Fruit fly (Drosophila melanogaster): ENCODE measurements around the gene CG14252.

The CG14252 gene

DNA sequence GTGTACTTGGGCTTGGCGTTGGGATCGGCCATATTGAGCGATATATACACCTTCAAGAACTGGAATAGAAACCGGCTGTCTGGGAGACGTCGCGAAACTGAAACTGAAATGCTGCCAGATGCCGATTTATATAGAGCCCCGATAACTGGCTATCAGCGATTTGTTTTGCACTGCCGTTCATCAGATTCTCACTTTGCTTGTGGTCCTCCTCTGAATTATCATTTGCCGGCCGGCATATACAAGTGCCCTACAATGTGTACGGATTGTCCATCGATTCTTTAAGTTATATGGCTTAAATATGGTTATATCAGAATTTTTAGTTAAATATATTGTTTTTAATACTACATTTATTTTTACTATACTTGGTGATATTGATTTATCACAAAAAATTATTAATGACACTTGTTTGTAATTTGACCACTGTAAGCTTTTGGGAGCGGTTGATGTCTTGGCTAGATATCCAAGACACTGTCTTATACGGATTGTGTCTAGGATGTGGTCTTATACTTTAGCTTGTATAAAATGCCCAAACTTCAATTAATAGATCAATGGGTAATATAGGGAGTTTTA lies 43.2 kb downstream of the CG14252 start, which contains the start of gene CG31075 (continued):
- peak in 1 of 2 experiments; percentile 12 for TF ChIP-seq dl (GFP tag; optimal IDR thresholded peaks at IDR 0.05; ENCODE audit: insufficient read depth in 1 of 2, partially characterized antibody in 2 of 2)
- peak; percentile 83 for TF ChIP-seq ey (GFP tag; optimal IDR thresholded peaks at IDR 0.05)

DNA sequence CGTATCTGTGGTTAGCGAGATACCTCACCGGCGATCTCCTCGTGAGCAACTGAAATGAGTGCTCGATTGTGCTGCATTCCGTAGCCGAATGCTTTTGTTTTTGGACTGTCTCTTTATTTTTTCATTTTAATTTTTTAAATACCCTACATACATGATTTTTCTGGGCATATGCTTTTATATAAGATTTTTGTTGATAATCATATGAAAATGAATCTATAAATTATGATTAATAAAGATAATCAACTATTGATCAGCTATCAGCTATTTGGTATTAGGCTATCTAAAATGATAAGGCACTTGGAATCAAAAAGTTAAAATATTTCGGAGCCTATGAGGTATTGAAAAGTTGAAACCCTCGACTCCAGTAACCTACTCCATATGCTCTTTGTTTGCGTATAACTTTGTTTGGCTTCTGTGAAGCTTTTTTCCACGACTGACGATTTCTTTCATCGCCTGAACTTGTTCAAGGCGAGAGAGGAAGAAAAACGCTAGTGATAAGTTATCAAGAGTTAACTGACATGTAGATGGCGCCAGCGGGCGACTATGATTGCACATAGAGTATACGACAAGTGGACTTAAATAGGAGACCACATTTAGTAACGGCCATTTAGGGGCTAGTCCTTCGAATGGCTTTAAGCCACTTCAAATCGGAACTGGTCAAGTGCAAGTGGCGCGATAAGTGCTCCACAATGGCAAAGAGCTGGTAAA lies 44.6 kb downstream of the CG14252 start, which contains the start of gene CG31076:
CG31076 (minus strand) TSS at position 51 of the 708 bp plus-strand sequence.
- TF ChIP-seq pan (optimal IDR thresholded peaks at IDR 0.05) = peak; percentile 64
- TF ChIP-seq dl (GFP tag; optimal IDR thresholded peaks at IDR 0.05; ENCODE audit: insufficient read depth in 1 of 2, partially characterized antibody in 2 of 2) = no peak
- no peak for TF ChIP-seq Rel (GFP tag; optimal IDR thresholded peaks at IDR 0.05)
- TF ChIP-seq Rel (tag; optimal IDR thresholded peaks at IDR 0.05) = peak; percentile 35
- TF ChIP-seq Myc (optimal IDR thresholded peaks at IDR 0.05) = no peak
- TF ChIP-seq Hr78 (GFP tag; optimal IDR thresholded peaks at IDR 0.05) = no peak
- peak; percentile 55 for TF ChIP-seq brk (GFP tag; optimal IDR thresholded peaks at IDR 0.05)
- TF ChIP-seq Dif (GFP tag; optimal IDR thresholded peaks at IDR 0.05; ENCODE audit: partially characterized antibody) = no peak
- peak; percentile 33 for TF ChIP-seq psq (GFP tag; optimal IDR thresholded peaks at IDR 0.05)
- TF ChIP-seq ey (GFP tag; optimal IDR thresholded peaks at IDR 0.05) = peak; percentile 68
- TF ChIP-seq Dfd (GFP tag; optimal IDR thresholded peaks at IDR 0.05) = no peak
- TF ChIP-seq CG9705 (GFP tag; optimal IDR thresholded peaks at IDR 0.05) = peak; percentile 51
- peak in 1 of 2 experiments; percentile 83 for TF ChIP-seq foxo (GFP tag; optimal IDR thresholded peaks at IDR 0.05)
- TF ChIP-seq GATAd (GFP tag; optimal IDR thresholded peaks at IDR 0.05) = no peak
- no peak for TF ChIP-seq lola (GFP tag; optimal IDR thresholded peaks at IDR 0.05)
- peak; percentile 33 for TF ChIP-seq dmrt93B (GFP tag; optimal IDR thresholded peaks at IDR 0.05)
- no peak for TF ChIP-seq Hr83 (GFP tag; optimal IDR thresholded peaks at IDR 0.05; ENCODE audit: poor library complexity, severe bottlenecking)
- TF ChIP-seq Jra (GFP tag; optimal IDR thresholded peaks at IDR 0.05) = peak; percentile 24
- TF ChIP-seq sage (GFP tag; optimal IDR thresholded peaks at IDR 0.05) = peak; percentile 59
- TF ChIP-seq CG32264 (GFP tag; optimal IDR thresholded peaks at IDR 0.05) = peak; percentile 40
- peak; percentile 32 for TF ChIP-seq tai (GFP tag; optimal IDR thresholded peaks at IDR 0.05)
- TF ChIP-seq Abd-B (GFP tag; optimal IDR thresholded peaks at IDR 0.05) = no peak
- no peak for TF ChIP-seq jim (GFP tag; optimal IDR thresholded peaks at IDR 0.05)
- TF ChIP-seq Sp1 (GFP tag; optimal IDR thresholded peaks at IDR 0.05) = peak; percentile 77
- peak; percentile 76 for TF ChIP-seq OdsH (GFP tag; optimal IDR thresholded peaks at IDR 0.05)
- peak; percentile 82 for TF ChIP-seq woc (GFP tag; optimal IDR thresholded peaks at IDR 0.05)
- no peak for TF ChIP-seq Vsx2 (GFP tag; optimal IDR thresholded peaks at IDR 0.05; ENCODE audit: partially characterized antibody)
- TF ChIP-seq fru (GFP tag; optimal IDR thresholded peaks at IDR 0.05) = peak; percentile 85
- TF ChIP-seq h (GFP tag; optimal IDR thresholded peaks at IDR 0.05) = peak; percentile 89
- TF ChIP-seq HLH106 (tag; optimal IDR thresholded peaks at IDR 0.05) = peak; percentile 82
- TF ChIP-seq rgr (GFP tag; optimal IDR thresholded peaks at IDR 0.05) = peak; percentile 78
- peak; percentile 56 for TF ChIP-seq br (GFP tag; optimal IDR thresholded peaks at IDR 0.05)
- TF ChIP-seq Mio (GFP tag; optimal IDR thresholded peaks at IDR 0.05) = no peak
- TF ChIP-seq N (GFP tag; optimal IDR thresholded peaks at IDR 0.05) = no peak
- no peak for TF ChIP-seq usp (GFP tag; optimal IDR thresholded peaks at IDR 0.05)
- TF ChIP-seq dsf (GFP tag; optimal IDR thresholded peaks at IDR 0.05; ENCODE audit: borderline replicate concordance) = no peak
- peak; percentile 54 for TF ChIP-seq CrebA (GFP tag; optimal IDR thresholded peaks at IDR 0.05; ENCODE audit: borderline replicate concordance)
- no peak for TF ChIP-seq sv (GFP tag; optimal IDR thresholded peaks at IDR 0.05)
- TF ChIP-seq Hnf4 (GFP tag; optimal IDR thresholded peaks at IDR 0.05) = peak; percentile 67

Measured in whole organism, wandering third instar larva.